Fruit fly (Drosophila melanogaster): ENCODE data around the gene CG5885.
A peak's percentile ranks its signal among the peaks of the same experiment; 100 is the strongest.

CG5885 gene

dm6 chr2L:9943521-9943920 lies 25.4 kb upstream of the CG5885 start (continued):
- TF ChIP-seq Optix (GFP tag; IDR thresholded peaks at IDR 0.05) = no peak
- no peak for TF ChIP-seq CG17612 (GFP tag; IDR thresholded peaks at IDR 0.05)
- no peak for TF ChIP-seq Bteb2 (GFP tag; optimal IDR thresholded peaks at IDR 0.05)
- TF ChIP-seq gfzf (GFP tag; optimal IDR thresholded peaks at IDR 0.05) = no peak
- TF ChIP-seq Poxn (GFP tag; IDR thresholded peaks at IDR 0.05) = no peak
- no peak for TF ChIP-seq ken (GFP tag; IDR thresholded peaks at IDR 0.05)
- TF ChIP-seq CG9876 (GFP tag; optimal IDR thresholded peaks at IDR 0.05) = no peak
- no peak for TF ChIP-seq Dad (GFP tag; optimal IDR thresholded peaks at IDR 0.05)
- no peak for TF ChIP-seq ssp (GFP tag; IDR thresholded peaks at IDR 0.05)
- no peak for TF ChIP-seq tin (GFP tag; optimal IDR thresholded peaks at IDR 0.05)
- peak; percentile 4 for TF ChIP-seq CG17385 (GFP tag; optimal IDR thresholded peaks at IDR 0.05)
- no peak for TF ChIP-seq CG31441 (GFP tag; IDR thresholded peaks at IDR 0.05)
- TF ChIP-seq CG34376 (GFP tag; optimal IDR thresholded peaks at IDR 0.05) = peak; percentile 84
- TF ChIP-seq Gug (GFP tag; IDR thresholded peaks at IDR 0.05) = no peak
- TF ChIP-seq CG3995 (GFP tag; optimal IDR thresholded peaks at IDR 0.05) = no peak
- TF ChIP-seq az2 (GFP tag; optimal IDR thresholded peaks at IDR 0.05) = no peak
- no peak for TF ChIP-seq CG10274 (GFP tag; optimal IDR thresholded peaks at IDR 0.05)
- no peak for TF ChIP-seq CG3847 (GFP tag; IDR thresholded peaks at IDR 0.05)
- no peak for TF ChIP-seq CG13624 (GFP tag; optimal IDR thresholded peaks at IDR 0.05)
- no peak for TF ChIP-seq CG10321 (GFP tag; IDR thresholded peaks at IDR 0.05)
- TF ChIP-seq Neu2 (GFP tag; optimal IDR thresholded peaks at IDR 0.05; ENCODE audit: borderline replicate concordance) = no peak
- TF ChIP-seq CG5953 (GFP tag; IDR thresholded peaks at IDR 0.05) = no peak
- TF ChIP-seq CG1792 (GFP tag; optimal IDR thresholded peaks at IDR 0.05) = no peak
- TF ChIP-seq CG11696 (GFP tag; IDR thresholded peaks at IDR 0.05) = no peak
- no peak for TF ChIP-seq wek (GFP tag; optimal IDR thresholded peaks at IDR 0.05)
- no peak for TF ChIP-seq bsh (GFP tag; optimal IDR thresholded peaks at IDR 0.05)
- TF ChIP-seq ems (GFP tag; optimal IDR thresholded peaks at IDR 0.05) = no peak
- no peak for TF ChIP-seq CG30403 (GFP tag; optimal IDR thresholded peaks at IDR 0.05)
- TF ChIP-seq CG13775 (GFP tag; optimal IDR thresholded peaks at IDR 0.05) = no peak
- peak; percentile 30 for TF ChIP-seq CG13296 (GFP tag; optimal IDR thresholded peaks at IDR 0.05)
- TF ChIP-seq CG1832 (GFP tag; optimal IDR thresholded peaks at IDR 0.05) = no peak
- 0 out of 2 replicates have a peak, but pooled peaks have one; percentile 16 for TF ChIP-seq sob (GFP tag; IDR thresholded peaks at IDR 0.05)
- peak; percentile 57 for TF ChIP-seq Med (GFP tag)
- no peak for TF ChIP-seq CG13123 (GFP tag; optimal IDR thresholded peaks at IDR 0.05)
- TF ChIP-seq CG4820 (GFP tag; optimal IDR thresholded peaks at IDR 0.05) = no peak
- no peak for TF ChIP-seq slp2 (GFP tag; optimal IDR thresholded peaks at IDR 0.05)
- no peak for TF ChIP-seq CG16815 (GFP tag; optimal IDR thresholded peaks at IDR 0.05)
- no peak for TF ChIP-seq crc (GFP tag; optimal IDR thresholded peaks at IDR 0.05)
- no peak for TF ChIP-seq CG42726 (GFP tag; IDR thresholded peaks at IDR 0.05; ENCODE audit: partially characterized antibody)
- TF ChIP-seq Fer3 (tag; optimal IDR thresholded peaks at IDR 0.05) = peak; percentile 48
- TF ChIP-seq vfl (GFP tag; optimal IDR thresholded peaks at IDR 0.05) = no peak
- peak; percentile 72 for TF ChIP-seq CG12769 (tag; optimal IDR thresholded peaks at IDR 0.05)
- no peak for TF ChIP-seq CG10147 (GFP tag; optimal IDR thresholded peaks at IDR 0.05)
- TF ChIP-seq kni (GFP tag; optimal IDR thresholded peaks at IDR 0.05) = no peak
- TF ChIP-seq Hsf (GFP tag; optimal IDR thresholded peaks at IDR 0.05) = no peak
- TF ChIP-seq CG34422 (GFP tag; IDR thresholded peaks at IDR 0.05) = no peak
- TF ChIP-seq Rx (GFP tag; IDR thresholded peaks at IDR 0.05) = no peak
- no peak for TF ChIP-seq run (tag; optimal IDR thresholded peaks at IDR 0.05)
- no peak for TF ChIP-seq CG2202 (tag; optimal IDR thresholded peaks at IDR 0.05)
- TF ChIP-seq bowl (GFP tag; IDR thresholded peaks at IDR 0.05) = no peak
- no peak for TF ChIP-seq odd (GFP tag; optimal IDR thresholded peaks at IDR 0.05)
- no peak for TF ChIP-seq pb (GFP tag; optimal IDR thresholded peaks at IDR 0.05)
- no peak for TF ChIP-seq pfk (GFP tag; optimal IDR thresholded peaks at IDR 0.05)
